Fruit fly (Drosophila melanogaster) whole organism, embryonic: ENCODE measurements around the gene Gss1.

Experiments
- Abd-B ChIP-seq: fragments of 200-800 bp; sonication (Bioruptor generic); optimal IDR thresholded peaks from 2 replicates; lab custom pipeline; 2018; ENCODE audit warnings: missing biosample characterization, mild to moderate bottlenecking, missing genetic modification characterization, moderate library complexity
- Ada2b ChIP-seq: fragments of 200-800 bp; sonication (Bioruptor generic); IDR thresholded peaks from 2 replicates; pipeline ENCODE4 v1.3.6; 2022; ENCODE audit warnings: missing biosample characterization, missing genetic modification characterization
- Atf3 ChIP-seq: fragments of 200-800 bp; sonication (Bioruptor generic); optimal IDR thresholded peaks from 3 replicates; lab custom pipeline; 2016; ENCODE audit warnings: missing biosample characterization, missing genetic modification characterization
- B-H1 ChIP-seq: fragments of 200-800 bp; sonication (Bioruptor generic); IDR thresholded peaks from 3 replicates; pipeline ENCODE4 v1.3.6; 2022; ENCODE audit warnings: missing biosample characterization, missing genetic modification characterization
- BEAF-32 ChIP-seq: fragments of 200-800 bp; sonication (Bioruptor generic); optimal IDR thresholded peaks from 3 replicates; lab custom pipeline; 2017; ENCODE audit warnings: missing biosample characterization, missing genetic modification characterization, mild to moderate bottlenecking, moderate library complexity, missing genetic modification reagents
- C15 ChIP-seq: fragments of 200-800 bp; sonication (Bioruptor generic); IDR thresholded peaks from 3 replicates; pipeline ENCODE4 v1.3.6; 2022; ENCODE audit warnings: missing biosample characterization, missing genetic modification characterization
- CG10321 ChIP-seq: fragments of 200-800 bp; sonication (Bioruptor generic); IDR thresholded peaks from 2 replicates; pipeline ENCODE4 v1.3.6; 2022; ENCODE audit warnings: missing biosample characterization, missing genetic modification characterization
- CG10979 ChIP-seq: fragments of 200-800 bp; sonication (Bioruptor generic); optimal IDR thresholded peaks from 2 replicates; lab custom pipeline; 2018; ENCODE audit warnings: missing biosample characterization, mild to moderate bottlenecking, missing genetic modification characterization, moderate library complexity
- CG11085 ChIP-seq: fragments of 200-800 bp; sonication (Bioruptor generic); IDR thresholded peaks from 2 replicates; pipeline ENCODE4 v1.3.6; 2022; ENCODE audit warnings: missing biosample characterization, missing genetic modification characterization
- CG11723 ChIP-seq: fragments of 200-800 bp; sonication (Bioruptor generic); optimal IDR thresholded peaks from 2 replicates; lab custom pipeline; 2017; ENCODE audit warnings: missing biosample characterization, mild to moderate bottlenecking, missing genetic modification characterization
- CG12155 ChIP-seq: fragments of 200-800 bp; sonication (Bioruptor generic); optimal IDR thresholded peaks from 3 replicates; lab custom pipeline; 2016; ENCODE audit warnings: missing biosample characterization, missing genetic modification characterization
- CG1233 ChIP-seq: fragments of 200-800 bp; sonication (Bioruptor generic); optimal IDR thresholded peaks from 4 replicates; lab custom pipeline; 2018; ENCODE audit warnings: missing biosample characterization, mild to moderate bottlenecking, missing genetic modification characterization
- CG12744 ChIP-seq: fragments of 200-800 bp; sonication (Bioruptor generic); optimal IDR thresholded peaks from 2 replicates; lab custom pipeline; 2016; ENCODE audit warnings: missing biosample characterization, missing genetic modification characterization
- CG1603 ChIP-seq: fragments of 200-800 bp; sonication (Bioruptor generic); optimal IDR thresholded peaks from 2 replicates; lab custom pipeline; 2019; ENCODE audit warnings: missing biosample characterization, mild to moderate bottlenecking, missing genetic modification characterization, moderate library complexity
- CG18619 ChIP-seq: fragments of 200-800 bp; sonication (Bioruptor generic); optimal IDR thresholded peaks from 3 replicates; lab custom pipeline; 2017; ENCODE audit warnings: missing biosample characterization, mild to moderate bottlenecking, missing genetic modification characterization
- CG2116 ChIP-seq: fragments of 200-800 bp; sonication (Bioruptor generic); optimal IDR thresholded peaks from 3 replicates; lab custom pipeline; 2018; ENCODE audit warnings: missing biosample characterization, mild to moderate bottlenecking, missing genetic modification characterization
- CG42726 ChIP-seq: fragments of 200-800 bp; sonication (Bioruptor generic); IDR thresholded peaks from 2 replicates; pipeline ENCODE4 v1.3.6; 2022; ENCODE audit warnings: missing biosample characterization, missing genetic modification characterization; ENCODE audit not compliant: partially characterized antibody
- CG4328 ChIP-seq: fragments of 200-800 bp; sonication (Bioruptor generic); optimal IDR thresholded peaks from 3 replicates; lab custom pipeline; 2017; ENCODE audit warnings: missing biosample characterization, missing genetic modification reagents, missing genetic modification characterization
- CG5245 ChIP-seq: fragments of 200-800 bp; sonication (Bioruptor generic); optimal IDR thresholded peaks from 3 replicates; lab custom pipeline; 2016; ENCODE audit warnings: missing biosample characterization, missing genetic modification characterization
- CG5953 ChIP-seq: fragments of 200-800 bp; sonication (Bioruptor generic); IDR thresholded peaks from 2 replicates; pipeline ENCODE4 v1.3.6; 2022; ENCODE audit warnings: missing biosample characterization, missing genetic modification characterization
- CG6175 ChIP-seq: fragments of 200-800 bp; sonication (Bioruptor generic); IDR thresholded peaks from 3 replicates; pipeline ENCODE4 v1.3.6; 2022; ENCODE audit warnings: missing biosample characterization, missing genetic modification characterization
- CG8089 ChIP-seq: fragments of 200-800 bp; sonication (Bioruptor generic); optimal IDR thresholded peaks from 3 replicates; lab custom pipeline; 2016; ENCODE audit warnings: missing biosample characterization, missing genetic modification characterization
- CG9797 ChIP-seq: fragments of 200-800 bp; sonication (Bioruptor generic); optimal IDR thresholded peaks from 3 replicates; lab custom pipeline; 2018; ENCODE audit warnings: missing biosample characterization, mild to moderate bottlenecking, missing genetic modification characterization
- Dad ChIP-seq: fragments of 200-800 bp; sonication (Bioruptor generic); optimal IDR thresholded peaks from 3 replicates; lab custom pipeline; 2016; ENCODE audit warnings: missing biosample characterization, missing genetic modification characterization
- Dref ChIP-seq: fragments of 200-800 bp; sonication (Bioruptor generic); IDR thresholded peaks from 2 replicates; pipeline ENCODE4 v1.3.6; 2022; ENCODE audit warnings: missing biosample characterization, missing genetic modification characterization
- E2f1 ChIP-seq: fragments of 200-800 bp; sonication (Bioruptor generic); IDR thresholded peaks from 2 replicates; pipeline ENCODE4 v1.3.6; 2022; ENCODE audit warnings: missing biosample characterization, missing genetic modification characterization
- GATAe ChIP-seq: fragments of 200-800 bp; sonication (Bioruptor generic); conservative IDR thresholded peaks from 2 replicates; pipeline ENCODE4 v1.3.6; 2022; ENCODE audit warnings: missing biosample characterization, missing genetic modification characterization
- NK7.1 ChIP-seq: fragments of 200-800 bp; sonication (Bioruptor generic); optimal IDR thresholded peaks from 3 replicates; lab custom pipeline; 2016; ENCODE audit warnings: missing biosample characterization, missing genetic modification characterization
- Scr ChIP-seq: fragments of 200-800 bp; sonication (Bioruptor generic); IDR thresholded peaks from 2 replicates; pipeline ENCODE4 v1.3.6; 2022; ENCODE audit warnings: missing biosample characterization, missing genetic modification characterization; ENCODE audit not compliant: partially characterized antibody
- Stat92E ChIP-seq, 3 experiments: fragments of >200 bp in 2 of 3; fragments of 200-800 bp in 1 of 3; sonication (Bioruptor generic) in 1 of 3; optimal IDR thresholded peaks; 2 replicates each; lab custom pipeline; 2017 to 2019; ENCODE audit warnings: missing biosample characterization in 3 of 3, missing genetic modification characterization in 3 of 3, mild to moderate bottlenecking in 1 of 3, moderate library complexity in 1 of 3
- Usf ChIP-seq: fragments of 200-800 bp; sonication (Bioruptor generic); optimal IDR thresholded peaks from 2 replicates; lab custom pipeline; 2017; ENCODE audit warnings: missing genotype, missing biosample characterization, missing genetic modification characterization
- amos ChIP-seq: fragments of 200-800 bp; sonication (Bioruptor generic); IDR thresholded peaks from 2 replicates; pipeline ENCODE4 v1.3.6; 2022; ENCODE audit warnings: missing biosample characterization, missing genetic modification characterization; ENCODE audit not compliant: partially characterized antibody
- ash1 ChIP-seq: fragments of 200-800 bp; sonication (Bioruptor generic); optimal IDR thresholded peaks from 2 replicates; lab custom pipeline; 2018; ENCODE audit warnings: missing biosample characterization, mild to moderate bottlenecking, missing genetic modification characterization
- bcd ChIP-seq: fragments of 200-800 bp; sonication (Bioruptor generic); optimal IDR thresholded peaks from 2 replicates; lab custom pipeline; 2017; ENCODE audit warnings: missing biosample characterization, mild to moderate bottlenecking, missing genetic modification characterization
- dpn ChIP-seq, 2 experiments: fragments of 200-800 bp; sonication (Bioruptor generic); optimal IDR thresholded peaks; 3 replicates each; lab custom pipeline; 2016; ENCODE audit warnings: missing biosample characterization in 2 of 2, missing genetic modification characterization in 2 of 2
- hth ChIP-seq: fragments of >200 bp; optimal IDR thresholded peaks from 2 replicates; lab custom pipeline; 2017; ENCODE audit warnings: inconsistent platforms
- insv ChIP-seq, 2 experiments: fragments of 200-800 bp; sonication (Bioruptor generic); optimal IDR thresholded peaks; 3 replicates each; lab custom pipeline; 2016 to 2018; ENCODE audit warnings: missing biosample characterization in 2 of 2, missing genetic modification characterization in 2 of 2
- jing ChIP-seq: fragments of 200-800 bp; sonication (Bioruptor generic); optimal IDR thresholded peaks from 2 replicates; lab custom pipeline; 2018; ENCODE audit warnings: missing biosample characterization, mild to moderate bottlenecking, missing genetic modification characterization
- mam ChIP-seq: fragments of 200-800 bp; sonication (Bioruptor generic); optimal IDR thresholded peaks from 3 replicates; lab custom pipeline; 2016; ENCODE audit warnings: missing biosample characterization, missing genetic modification characterization
- nerfin-1 ChIP-seq: fragments of 200-800 bp; sonication (Bioruptor generic); optimal IDR thresholded peaks from 3 replicates; lab custom pipeline; 2019; ENCODE audit warnings: missing biosample characterization, mild to moderate bottlenecking, missing genetic modification characterization, moderate library complexity
- onecut ChIP-seq: fragments of 200-800 bp; sonication (Bioruptor generic); IDR thresholded peaks from 2 replicates; pipeline ENCODE4 v1.3.6; 2022; ENCODE audit warnings: missing biosample characterization, missing genetic modification characterization
- org-1 ChIP-seq: fragments of 200-800 bp; sonication (Bioruptor generic); optimal IDR thresholded peaks from 2 replicates; lab custom pipeline; 2017; ENCODE audit warnings: missing biosample characterization, missing genetic modification characterization
- scrt ChIP-seq: fragments of 200-800 bp; sonication (Bioruptor generic); optimal IDR thresholded peaks from 2 replicates; lab custom pipeline; 2018; ENCODE audit warnings: missing biosample characterization, mild to moderate bottlenecking, missing genetic modification characterization, moderate library complexity
- sd ChIP-seq: fragments of 200-800 bp; sonication (Bioruptor generic); optimal IDR thresholded peaks from 3 replicates; lab custom pipeline; 2018; ENCODE audit warnings: missing biosample characterization, mild to moderate bottlenecking, missing genetic modification characterization, moderate library complexity
- sens ChIP-seq: fragments of 200-800 bp; sonication (Bioruptor generic); peaks from one replicate; lab custom pipeline; 2016; ENCODE audit warnings: missing biosample characterization, missing genetic modification characterization
- slou ChIP-seq: fragments of 200-800 bp; sonication (Bioruptor generic); optimal IDR thresholded peaks from 3 replicates; lab custom pipeline; 2016; ENCODE audit warnings: missing biosample characterization, missing genetic modification characterization
- slp2 ChIP-seq: fragments of 200-800 bp; sonication (Bioruptor generic); optimal IDR thresholded peaks from 2 replicates; lab custom pipeline; 2016; ENCODE audit warnings: missing biosample characterization, missing genetic modification characterization
- sob ChIP-seq: fragments of 200-800 bp; sonication (Bioruptor generic); IDR thresholded peaks from 2 replicates; pipeline ENCODE4 v1.3.6; 2022; ENCODE audit warnings: missing biosample characterization, missing genetic modification characterization
- sqz ChIP-seq: fragments of 200-800 bp; sonication (Bioruptor generic); optimal IDR thresholded peaks from 3 replicates; lab custom pipeline; 2018; ENCODE audit warnings: missing biosample characterization, mild to moderate bottlenecking, missing genetic modification characterization
- zen2 ChIP-seq: fragments of 200-800 bp; sonication (Bioruptor generic); IDR thresholded peaks from 3 replicates; pipeline ENCODE4 v1.3.6; 2022; ENCODE audit warnings: missing biosample characterization, missing genetic modification characterization; ENCODE audit not compliant: partially characterized antibody

Gss1 gene

dm6 chrX:17907184-17908006, 18.0 kb downstream of the Gss1 start, which contains the start of the genes CG7772 and Vps4 (continued):
- TF ChIP-seq onecut (GFP tag; lab: Robert Waterston, UW) (no peak), zen2 (GFP tag; lab: Robert Waterston, UW) (no peak), Abd-B (peak; percentile 8), scrt (GFP tag; lab: Kevin White, UChicago) (no peak), Dad (no peak), CG12155 (GFP tag; lab: Kevin White, UChicago) (no peak), bcd (no peak), Atf3 (no peak), Usf (no peak), CG12744 (no peak), Ada2b (GFP tag; lab: Robert Waterston, UW) (no peak), CG4328 (GFP tag; lab: Kevin White, UChicago) (no peak), CG11085 (GFP tag; lab: Robert Waterston, UW) (no peak), CG1233 (no peak), NK7.1 (GFP tag; lab: Kevin White, UChicago) (no peak), B-H1 (GFP tag; lab: Robert Waterston, UW) (no peak), sd (tag; lab: Kevin White, UChicago) (peak; percentile 93), GATAe (GFP tag; lab: Robert Waterston, UW) (no peak), slou (GFP tag; lab: Kevin White, UChicago) (no peak), Dref (GFP tag; lab: Robert Waterston, UW) (peak; percentile 58), E2f1 (no peak), dpn (GFP tag; optimal IDR thresholded peaks at IDR 0.05; lab: Kevin White, UChicago) (no peak), mam (GFP tag; lab: Kevin White, UChicago) (no peak), CG8089 (no peak), CG2116 (peak; percentile 64), CG6175 (GFP tag; lab: Robert Waterston, UW) (no peak), amos (GFP tag; lab: Robert Waterston, UW) (peak; percentile 14; the same call in 1 of the 2 replicates), CG5245 (GFP tag; lab: Kevin White, UChicago) (no peak), CG5953 (GFP tag; lab: Robert Waterston, UW) (no peak), BEAF-32 (GFP tag; lab: Kevin White, UChicago) (peak; percentile 63), CG10979 (no peak), CG42726 (GFP tag; lab: Robert Waterston, UW) (no peak), sens (GFP tag; lab: Kevin White, UChicago) (no peak), nerfin-1 (tag; lab: Kevin White, UChicago) (peak; percentile 31), Scr (GFP tag; lab: Robert Waterston, UW) (no peak; the same call in 1 of the 2 replicates), ash1 (GFP tag; lab: Kevin White, UChicago) (no peak), org-1 (no peak), jing (GFP tag; lab: Kevin White, UChicago) (no peak), insv (GFP tag; optimal IDR thresholded peaks at IDR 0.05; lab: Kevin White, UChicago) (no peak), CG9797 (GFP tag; lab: Kevin White, UChicago) (peak; percentile 74), Stat92E (GFP tag; optimal IDR thresholded peaks at IDR 0.05; lab: Kevin White, UChicago) (no peak), CG1603 (tag; lab: Kevin White, UChicago) (peak; percentile 33), sob (GFP tag; lab: Robert Waterston, UW) (no peak), CG10321 (GFP tag; lab: Robert Waterston, UW) (no peak), slp2 (no peak), hth (lab: Kevin White, UChicago) (no peak), CG18619 (GFP tag; lab: Kevin White, UChicago) (no peak), sqz (GFP tag; lab: Kevin White, UChicago) (peak; percentile 87), CG11723 (GFP tag; lab: Kevin White, UChicago) (no peak), C15 (GFP tag; lab: Robert Waterston, UW) (no peak)
